Fruit fly (Drosophila melanogaster) whole organism, embryonic: ENCODE data around the gene Polr3E.

Source experiments
- B-H1 ChIP-seq: fragments of 200-800 bp; sonication (Bioruptor generic); IDR thresholded peaks from 3 replicates; pipeline ENCODE4 v1.3.6; 2022; ENCODE audit warnings: missing biosample characterization, missing genetic modification characterization
- CG10267 ChIP-seq: fragments of 200-800 bp; sonication (Bioruptor generic); optimal IDR thresholded peaks from 2 replicates; lab custom pipeline; 2018; ENCODE audit warnings: missing biosample characterization, mild to moderate bottlenecking, missing genetic modification characterization, moderate library complexity
- CG1233 ChIP-seq: fragments of 200-800 bp; sonication (Bioruptor generic); optimal IDR thresholded peaks from 4 replicates; lab custom pipeline; 2018; ENCODE audit warnings: missing biosample characterization, mild to moderate bottlenecking, missing genetic modification characterization
- CG17328 ChIP-seq: fragments of 200-800 bp; sonication (Bioruptor generic); IDR thresholded peaks from 2 replicates; pipeline ENCODE4 v1.3.6; 2022; ENCODE audit warnings: missing biosample characterization, missing genetic modification characterization
- CG17912 ChIP-seq: fragments of 200-800 bp; sonication (Bioruptor generic); optimal IDR thresholded peaks from 2 replicates; lab custom pipeline; 2018; ENCODE audit warnings: missing biosample characterization, mild to moderate bottlenecking, missing genetic modification characterization
- CG18599 ChIP-seq: fragments of 200-800 bp; sonication (Bioruptor generic); optimal IDR thresholded peaks from 3 replicates; lab custom pipeline; 2017; ENCODE audit warnings: missing biosample characterization, missing genetic modification characterization, mild to moderate bottlenecking, moderate library complexity, missing genetic modification reagents
- CG32772 ChIP-seq: fragments of 200-800 bp; sonication (Bioruptor generic); IDR thresholded peaks from 2 replicates; pipeline ENCODE4 v1.3.6; 2022; ENCODE audit warnings: missing biosample characterization, missing genetic modification characterization
- CG34376 ChIP-seq: fragments of 200-800 bp; sonication (Bioruptor generic); optimal IDR thresholded peaks from 2 replicates; lab custom pipeline; 2018; ENCODE audit warnings: missing biosample characterization, mild to moderate bottlenecking, missing genetic modification characterization
- CG3995 ChIP-seq: fragments of 200-800 bp; sonication (Bioruptor generic); optimal IDR thresholded peaks from 3 replicates; lab custom pipeline; 2016; ENCODE audit warnings: missing biosample characterization, missing genetic modification characterization
- CG4820 ChIP-seq: fragments of 200-800 bp; sonication (Bioruptor generic); optimal IDR thresholded peaks from 3 replicates; lab custom pipeline; 2016; ENCODE audit warnings: missing biosample characterization, missing genetic modification characterization
- CG7372 ChIP-seq: fragments of 200-800 bp; sonication (Bioruptor generic); IDR thresholded peaks from 2 replicates; pipeline ENCODE4 v1.3.6; 2022; ENCODE audit warnings: missing biosample characterization, missing genetic modification characterization
- CG7786 ChIP-seq: fragments of 200-800 bp; sonication (Bioruptor generic); optimal IDR thresholded peaks from 2 replicates; lab custom pipeline; 2016; ENCODE audit warnings: missing biosample characterization, missing genetic modification characterization
- CG7839 ChIP-seq: fragments of 200-800 bp; sonication (Bioruptor generic); optimal IDR thresholded peaks from 3 replicates; lab custom pipeline; 2018; ENCODE audit warnings: missing biosample characterization, mild to moderate bottlenecking, missing genetic modification characterization, moderate library complexity
- Dfd ChIP-seq, 2 experiments: fragments of >200 bp; optimal IDR thresholded peaks; 2 replicates each; lab custom pipeline; 2017; ENCODE audit warnings: missing biosample characterization in 2 of 2, missing genetic modification characterization in 2 of 2
- E2f2 ChIP-seq: fragments of 200-800 bp; sonication (Bioruptor generic); IDR thresholded peaks from 2 replicates; pipeline ENCODE4 v1.3.6; 2022; ENCODE audit warnings: missing biosample characterization, missing genetic modification characterization
- HLH3B ChIP-seq: fragments of 200-800 bp; sonication (Bioruptor generic); IDR thresholded peaks from 2 replicates; pipeline ENCODE4 v1.3.6; 2022; ENCODE audit warnings: missing biosample characterization, missing genetic modification characterization
- Hmr ChIP-seq: fragments of 200-800 bp; sonication (Bioruptor generic); optimal IDR thresholded peaks from 3 replicates; lab custom pipeline; 2017; ENCODE audit warnings: mild to moderate bottlenecking, missing biosample characterization, missing genetic modification reagents, missing genetic modification characterization
- Lhr ChIP-seq: fragments of 200-800 bp; sonication (Bioruptor generic); optimal IDR thresholded peaks from 3 replicates; lab custom pipeline; 2017; ENCODE audit warnings: mild to moderate bottlenecking, missing biosample characterization, missing genetic modification reagents, missing genetic modification characterization
- MESR4 ChIP-seq: fragments of 200-800 bp; sonication (Bioruptor generic); optimal IDR thresholded peaks from 2 replicates; lab custom pipeline; 2018; ENCODE audit warnings: missing biosample characterization, mild to moderate bottlenecking, missing genetic modification characterization, moderate library complexity
- MTF-1 ChIP-seq: fragments of 200-800 bp; sonication (Bioruptor generic); optimal IDR thresholded peaks from 2 replicates; lab custom pipeline; 2018; ENCODE audit warnings: missing biosample characterization, mild to moderate bottlenecking, missing genetic modification characterization, borderline replicate concordance
- Neu2 ChIP-seq: fragments of 200-800 bp; sonication (Bioruptor generic); optimal IDR thresholded peaks from 3 replicates; lab custom pipeline; 2016; ENCODE audit warnings: missing biosample characterization, missing genetic modification characterization, borderline replicate concordance
- Pdp1 ChIP-seq, 2 experiments: fragments of 200-800 bp; sonication (Bioruptor generic); optimal IDR thresholded peaks; 3 replicates each; lab custom pipeline; 2016; ENCODE audit warnings: missing biosample characterization in 2 of 2, missing genetic modification characterization in 2 of 2, mild to moderate bottlenecking in 1 of 2, moderate library complexity in 1 of 2
- Ptx1 ChIP-seq: fragments of 200-800 bp; sonication (Bioruptor generic); IDR thresholded peaks from 2 replicates; pipeline ENCODE4 v1.3.6; 2022; ENCODE audit warnings: missing biosample characterization, missing genetic modification characterization
- Rfx ChIP-seq: fragments of 200-800 bp; sonication (Bioruptor generic); IDR thresholded peaks from 2 replicates; pipeline ENCODE4 v1.3.6; 2022; ENCODE audit warnings: missing biosample characterization, missing genetic modification characterization
- Sry-δ ChIP-seq: fragments of 200-800 bp; sonication (Bioruptor generic); optimal IDR thresholded peaks from 2 replicates; lab custom pipeline; 2016; ENCODE audit warnings: missing biosample characterization, missing genetic modification characterization
- Trl ChIP-seq, 3 experiments: fragments of >200 bp in 2 of 3; fragments of 200-800 bp in 1 of 3; sonication (Bioruptor generic) in 1 of 3; optimal IDR thresholded peaks; 2 replicates in 1 of 3; 3 replicates in 2 of 3; lab custom pipeline; 2016 to 2017; ENCODE audit warnings: missing biosample characterization in 1 of 3, missing genetic modification characterization in 1 of 3
- Usf ChIP-seq: fragments of 200-800 bp; sonication (Bioruptor generic); optimal IDR thresholded peaks from 2 replicates; lab custom pipeline; 2017; ENCODE audit warnings: missing genotype, missing biosample characterization, missing genetic modification characterization
- bowl ChIP-seq: fragments of 200-800 bp; sonication (Bioruptor generic); IDR thresholded peaks from 2 replicates; pipeline ENCODE4 v1.3.6; 2022; ENCODE audit warnings: missing biosample characterization, missing genetic modification characterization
- chn ChIP-seq: fragments of 200-800 bp; sonication (Bioruptor generic); optimal IDR thresholded peaks from 2 replicates; lab custom pipeline; 2016; ENCODE audit warnings: missing biosample characterization, missing genetic modification characterization
- dysf ChIP-seq: fragments of 200-800 bp; sonication (Bioruptor generic); IDR thresholded peaks from 3 replicates; pipeline ENCODE4 v1.3.6; 2022; ENCODE audit warnings: missing biosample characterization, missing genetic modification characterization
- ems ChIP-seq: fragments of 200-800 bp; sonication (Bioruptor generic); optimal IDR thresholded peaks from 3 replicates; lab custom pipeline; 2016; ENCODE audit warnings: missing biosample characterization, missing genetic modification characterization
- ftz-f1 ChIP-seq: fragments of 200-800 bp; sonication (Bioruptor generic); optimal IDR thresholded peaks from 2 replicates; lab custom pipeline; 2016; ENCODE audit warnings: missing biosample characterization, missing genetic modification characterization
- gcm2 ChIP-seq: fragments of 200-800 bp; sonication (Bioruptor generic); optimal IDR thresholded peaks from 2 replicates; lab custom pipeline; 2016; ENCODE audit warnings: missing biosample characterization, missing genetic modification characterization
- gem ChIP-seq: fragments of 200-800 bp; sonication (Bioruptor generic); optimal IDR thresholded peaks from 2 replicates; lab custom pipeline; 2019; ENCODE audit warnings: missing biosample characterization, mild to moderate bottlenecking, missing genetic modification characterization, moderate library complexity
- gt ChIP-seq: fragments of 200-800 bp; sonication (Bioruptor generic); IDR thresholded peaks from 2 replicates; pipeline ENCODE4 v1.3.6; 2022; ENCODE audit warnings: missing biosample characterization, missing genetic modification characterization
- jigr1 ChIP-seq: fragments of 200-800 bp; sonication (Bioruptor generic); IDR thresholded peaks from 3 replicates; pipeline ENCODE4 v1.3.6; 2022; ENCODE audit warnings: missing biosample characterization, missing genetic modification characterization
- kni ChIP-seq: fragments of 200-800 bp; sonication (Bioruptor generic); optimal IDR thresholded peaks from 3 replicates; lab custom pipeline; 2017; ENCODE audit warnings: mild to moderate bottlenecking, missing biosample characterization, missing genetic modification reagents, missing genetic modification characterization
- lab ChIP-seq: fragments of 200-800 bp; sonication (Bioruptor generic); optimal IDR thresholded peaks from 3 replicates; lab custom pipeline; 2017; ENCODE audit warnings: missing biosample characterization, missing genetic modification characterization, mild to moderate bottlenecking, moderate library complexity, missing genetic modification reagents
- nerfin-1 ChIP-seq: fragments of 200-800 bp; sonication (Bioruptor generic); optimal IDR thresholded peaks from 3 replicates; lab custom pipeline; 2019; ENCODE audit warnings: missing biosample characterization, mild to moderate bottlenecking, missing genetic modification characterization, moderate library complexity
- pros ChIP-seq: fragments of 200-800 bp; sonication (Bioruptor generic); optimal IDR thresholded peaks from 3 replicates; lab custom pipeline; 2019; ENCODE audit warnings: missing biosample characterization, mild to moderate bottlenecking, missing genetic modification characterization, moderate library complexity
- ranshi ChIP-seq: fragments of 200-800 bp; sonication (Bioruptor generic); IDR thresholded peaks from 2 replicates; pipeline ENCODE4 v1.3.6; 2022; ENCODE audit warnings: missing biosample characterization, missing genetic modification characterization
- sisA ChIP-seq: fragments of 200-800 bp; sonication (Bioruptor generic); IDR thresholded peaks from 2 replicates; pipeline ENCODE4 v1.3.6; 2022; ENCODE audit warnings: missing biosample characterization, missing genetic modification characterization
- slbo ChIP-seq: fragments of 200-800 bp; sonication (Bioruptor generic); IDR thresholded peaks from 2 replicates; pipeline ENCODE4 v1.3.6; 2022; ENCODE audit warnings: missing biosample characterization, missing genetic modification characterization
- tgo ChIP-seq: fragments of 200-800 bp; sonication (Bioruptor generic); IDR thresholded peaks from 3 replicates; pipeline ENCODE4 v1.3.6; 2022; ENCODE audit warnings: missing biosample characterization, missing genetic modification characterization
- trem ChIP-seq: fragments of 200-800 bp; optimal IDR thresholded peaks from 3 replicates; lab custom pipeline; 2019; ENCODE audit warnings: missing biosample characterization, mild to moderate bottlenecking, missing genetic modification characterization, moderate library complexity
- vnd ChIP-seq: fragments of 200-800 bp; sonication (Bioruptor generic); IDR thresholded peaks from 3 replicates; pipeline ENCODE4 v1.3.6; 2022; ENCODE audit warnings: missing biosample characterization, missing genetic modification characterization; ENCODE audit not compliant: partially characterized antibody
- yki ChIP-seq: fragments of >200 bp; optimal IDR thresholded peaks from 3 replicates; lab custom pipeline; 2018
- zen ChIP-seq: fragments of 200-800 bp; sonication (Bioruptor generic); optimal IDR thresholded peaks from 3 replicates; lab custom pipeline; 2018; ENCODE audit warnings: missing biosample characterization, mild to moderate bottlenecking, missing genetic modification characterization, moderate library complexity
- zfh1 ChIP-seq: fragments of 200-800 bp; sonication (Bioruptor generic); IDR thresholded peaks from 3 replicates; pipeline ENCODE4 v1.3.6; 2022; ENCODE audit warnings: missing biosample characterization, missing genetic modification characterization

Gene Polr3E

dm6 chr3L:21049417-21049914 lies 17.8 kb downstream of the Polr3E start (continued):
- TF ChIP-seq MESR4 (GFP tag; lab: Kevin White, UChicago): peak; percentile 7
- TF ChIP-seq HLH3B (GFP tag; lab: Robert Waterston, UW): 0 out of 2 replicates have a peak, but pooled peaks have one; percentile 18
- no peak for TF ChIP-seq B-H1 (GFP tag; lab: Robert Waterston, UW)
- TF ChIP-seq Ptx1 (GFP tag; lab: Robert Waterston, UW): 0 out of 2 replicates have a peak, but pooled peaks have one; percentile 6
- peak; percentile 17 for TF ChIP-seq CG18599 (GFP tag; lab: Kevin White, UChicago)
- TF ChIP-seq Lhr (GFP tag; lab: Kevin White, UChicago): peak; percentile 75
- TF ChIP-seq CG34376 (GFP tag; lab: Kevin White, UChicago): peak; percentile 38
- TF ChIP-seq CG4820 (GFP tag; lab: Kevin White, UChicago): no peak
- TF ChIP-seq CG1233: peak; percentile 5
- TF ChIP-seq zen (tag; lab: Kevin White, UChicago): peak; percentile 9
- TF ChIP-seq pros (GFP tag; lab: Kevin White, UChicago): peak; percentile 79
- TF ChIP-seq CG32772 (GFP tag; lab: Robert Waterston, UW): no peak
- TF ChIP-seq Hmr (GFP tag; lab: Kevin White, UChicago): peak; percentile 51
- TF ChIP-seq Trl (optimal IDR thresholded peaks at IDR 0.05; lab: Kevin White, UChicago): peak; percentile 58 to 66
- TF ChIP-seq Trl (GFP tag; optimal IDR thresholded peaks at IDR 0.05; lab: Kevin White, UChicago): peak; percentile 53
- peak; percentile 36; the same call in 1 of the 2 replicates for TF ChIP-seq CG7372 (GFP tag; lab: Robert Waterston, UW)
- TF ChIP-seq dysf (GFP tag; lab: Robert Waterston, UW): 0 out of 3 replicates have a peak, but pooled peaks have one; percentile 19
- TF ChIP-seq tgo (GFP tag; lab: Robert Waterston, UW): no peak; the same call in 2 of the 3 replicates
- TF ChIP-seq ranshi: peak; percentile 42; the same call in 1 of the 2 replicates
- peak; percentile 37 for TF ChIP-seq CG17912 (GFP tag; lab: Kevin White, UChicago)
- TF ChIP-seq Dfd (GFP tag; optimal IDR thresholded peaks at IDR 0.05; lab: Kevin White, UChicago): no peak
- TF ChIP-seq CG17328: 0 out of 2 replicates have a peak, but pooled peaks have one; percentile 34
- peak; percentile 24 for TF ChIP-seq MTF-1
- peak in 1 of 2 experiments; percentile 93 for TF ChIP-seq Pdp1 (GFP tag; optimal IDR thresholded peaks at IDR 0.05; lab: Kevin White, UChicago)
- peak; percentile 4 for TF ChIP-seq lab (GFP tag; lab: Kevin White, UChicago)
- peak; percentile 40 for TF ChIP-seq Neu2 (GFP tag; lab: Kevin White, UChicago)
- TF ChIP-seq gcm2 (GFP tag; lab: Kevin White, UChicago): no peak
- no peak for TF ChIP-seq ems (GFP tag; lab: Kevin White, UChicago)
- peak; percentile 84 for TF ChIP-seq chn (GFP tag; lab: Kevin White, UChicago)
- TF ChIP-seq zfh1 (GFP tag; lab: Robert Waterston, UW): peak; percentile 46; the same call in 2 of the 3 replicates
- TF ChIP-seq CG7786: no peak
- TF ChIP-seq kni (GFP tag; lab: Kevin White, UChicago): peak; percentile 72
- TF ChIP-seq bowl (GFP tag; lab: Robert Waterston, UW): no peak
- peak; percentile 57 for TF ChIP-seq Rfx (GFP tag; lab: Robert Waterston, UW)
- peak; percentile 44; the same call in 1 of the 2 replicates for TF ChIP-seq slbo (GFP tag; lab: Robert Waterston, UW)
- no peak for TF ChIP-seq gem (tag; lab: Kevin White, UChicago)
- 0 out of 2 replicates have a peak, but pooled peaks have one; percentile 25 for TF ChIP-seq E2f2 (GFP tag; lab: Robert Waterston, UW)
- peak; percentile 43 for TF ChIP-seq CG10267 (tag; lab: Kevin White, UChicago)
- TF ChIP-seq Usf: no peak
- peak; percentile 20 for TF ChIP-seq CG7839 (tag; lab: Kevin White, UChicago)
- TF ChIP-seq yki (lab: Kevin White, UChicago): no peak
- peak; percentile 29 for TF ChIP-seq Sry-δ (GFP tag; lab: Kevin White, UChicago)
- no peak for TF ChIP-seq gt (GFP tag; lab: Robert Waterston, UW)
- TF ChIP-seq ftz-f1 (GFP tag; lab: Kevin White, UChicago): peak; percentile 51
- TF ChIP-seq jigr1 (GFP tag; lab: Robert Waterston, UW): no peak
- TF ChIP-seq sisA: peak; percentile 27; the same call in 1 of the 2 replicates
- no peak for TF ChIP-seq CG3995
- peak; percentile 12 for TF ChIP-seq trem (tag; lab: Kevin White, UChicago)
- TF ChIP-seq vnd: no peak
- peak; percentile 10 for TF ChIP-seq nerfin-1 (tag; lab: Kevin White, UChicago)
